Worm (Caenorhabditis elegans) whole organism, midembryonic: ENCODE data around the gene ZC376.8.

Experiments used
- T22C8.4 ChIP-seq: fragments of 200-800 bp; sonication (Bioruptor generic); IDR thresholded peaks from 2 replicates; pipeline ENCODE4 v1.3.6; 2022; ENCODE audit warnings: missing genetic modification characterization, missing compliant biosample characterization
- cog-1 ChIP-seq: sonication (generic microtip); optimal IDR thresholded peaks from 2 replicates; lab custom pipeline; 2016; ENCODE audit warnings: missing genetic modification characterization, missing compliant biosample characterization
- flt-1 ChIP-seq: fragments of 200-800 bp; sonication (Bioruptor generic); IDR thresholded peaks from 2 replicates; pipeline ENCODE4 v1.3.6; 2022; ENCODE audit warnings: missing genetic modification characterization, missing compliant biosample characterization
- ztf-29 ChIP-seq: fragments of 200-800 bp; sonication (Bioruptor generic); IDR thresholded peaks from 2 replicates; pipeline ENCODE4 v1.3.6; 2022; ENCODE audit warnings: missing genetic modification reagents, missing genetic modification characterization, missing compliant biosample characterization

DNA sequence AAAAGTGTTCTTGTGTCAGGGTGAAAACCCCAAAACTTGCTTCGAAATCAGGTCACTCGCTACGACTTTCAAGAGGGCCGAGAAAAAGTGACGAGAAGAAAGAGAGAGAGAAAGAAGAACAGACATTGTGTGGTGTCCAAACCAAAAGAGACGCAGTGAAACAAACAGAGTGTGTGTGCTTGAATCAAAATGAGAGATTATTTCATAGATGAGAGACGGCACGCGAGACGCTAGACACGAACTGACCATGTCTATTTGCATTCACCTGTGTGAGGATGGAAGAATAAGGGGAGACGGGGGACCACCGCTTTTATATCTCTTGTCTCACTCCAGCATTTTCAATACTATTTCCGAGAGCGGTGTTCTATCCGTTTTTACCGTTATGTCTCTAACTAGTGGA, 43.9 kb upstream of the ZC376.8 start:
- TF ChIP-seq ztf-29 (GFP tag; lab: Robert Waterston, UW) (no peak), cog-1 (peak; percentile 40), flt-1 (GFP tag; lab: Robert Waterston, UW) (0 out of 2 replicates have a peak, but pooled peaks have one; percentile 6), T22C8.4 (GFP tag; lab: Robert Waterston, UW) (no peak)
